Fruit fly (Drosophila melanogaster) whole organism, wandering third instar larva: ENCODE results near the gene Spx.
A peak's percentile ranks its signal among the peaks of the same experiment; 100 is the strongest.

Source experiments
- Abd-B ChIP-seq: fragments of >200 bp; optimal IDR thresholded peaks from 2 replicates; lab custom pipeline; 2017; ENCODE audit warnings: missing biosample characterization, missing genetic modification characterization
- CG32264 ChIP-seq: fragments of 200-800 bp; sonication (Bioruptor generic); optimal IDR thresholded peaks from 2 replicates; lab custom pipeline; 2016; ENCODE audit warnings: missing biosample characterization, missing genetic modification characterization
- CG9705 ChIP-seq: fragments of 200-800 bp; sonication (Bioruptor generic); optimal IDR thresholded peaks from 2 replicates; lab custom pipeline; 2018; ENCODE audit warnings: missing biosample characterization, mild to moderate bottlenecking, missing genetic modification characterization
- CrebA ChIP-seq: fragments of 200-800 bp; sonication (Bioruptor generic); optimal IDR thresholded peaks from 2 replicates; lab custom pipeline; 2016; ENCODE audit warnings: missing biosample characterization, mild to moderate bottlenecking, missing genetic modification characterization, borderline replicate concordance
- Dfd ChIP-seq: fragments of >200 bp; optimal IDR thresholded peaks from 2 replicates; lab custom pipeline; 2017; ENCODE audit warnings: missing biosample characterization, missing genetic modification characterization
- Dif ChIP-seq: fragments of 200-275, 200-300 bp; sonication (Bioruptor generic); optimal IDR thresholded peaks from 2 replicates; lab custom pipeline; 2018; ENCODE audit warnings: missing biosample characterization, missing genetic modification characterization; ENCODE audit not compliant: partially characterized antibody
- GATAd ChIP-seq: sonication (Bioruptor generic); optimal IDR thresholded peaks from 2 replicates; lab custom pipeline; 2016; ENCODE audit warnings: missing biosample characterization, missing genetic modification characterization
- HLH106 ChIP-seq: fragments of 200-800 bp; optimal IDR thresholded peaks from 3 replicates; lab custom pipeline; 2019; ENCODE audit warnings: missing biosample characterization, mild to moderate bottlenecking, missing genetic modification characterization, moderate library complexity
- Hnf4 ChIP-seq: fragments of 200-800 bp; sonication (Bioruptor generic); optimal IDR thresholded peaks from 2 replicates; lab custom pipeline; 2016; ENCODE audit warnings: missing biosample characterization, mild to moderate bottlenecking, missing genetic modification characterization
- Hr78 ChIP-seq: fragments of >200 bp; optimal IDR thresholded peaks from 2 replicates; lab custom pipeline; 2017; ENCODE audit warnings: missing biosample characterization, missing genetic modification characterization
- Hr83 ChIP-seq: fragments of 200-300 bp; sonication (Bioruptor generic); optimal IDR thresholded peaks from 2 replicates; lab custom pipeline; 2016; ENCODE audit warnings: missing biosample characterization, mild to moderate bottlenecking, missing genetic modification characterization, moderate library complexity; ENCODE audit not compliant: poor library complexity, severe bottlenecking
- Jra ChIP-seq: sonication (Bioruptor generic); optimal IDR thresholded peaks from 2 replicates; lab custom pipeline; 2016; ENCODE audit warnings: missing biosample characterization, missing genetic modification characterization
- Mio ChIP-seq: sonication (Bioruptor generic); optimal IDR thresholded peaks from 2 replicates; lab custom pipeline; 2016; ENCODE audit warnings: missing biosample characterization, missing genetic modification characterization
- Myc ChIP-seq: fragments of >200 bp; optimal IDR thresholded peaks from 2 replicates; lab custom pipeline; 2017
- N ChIP-seq: fragments of >200 bp; optimal IDR thresholded peaks from 2 replicates; lab custom pipeline; 2018; ENCODE audit warnings: missing biosample characterization, missing external identifiers, missing genetic modification characterization
- OdsH ChIP-seq: fragments of 200-800 bp; sonication (Bioruptor generic); optimal IDR thresholded peaks from 2 replicates; lab custom pipeline; 2016; ENCODE audit warnings: missing biosample characterization, mild to moderate bottlenecking, missing genetic modification characterization
- Rel ChIP-seq, 2 experiments: fragments of 200-800 bp; sonication (Bioruptor generic) in 1 of 2; optimal IDR thresholded peaks; 2 replicates in 1 of 2; 3 replicates in 1 of 2; lab custom pipeline; 2016 to 2019; ENCODE audit warnings: mild to moderate bottlenecking in 2 of 2, missing biosample characterization in 2 of 2, missing genetic modification characterization in 2 of 2, moderate library complexity in 1 of 2
- Sp1 ChIP-seq: fragments of 200-800 bp; sonication (Bioruptor generic); optimal IDR thresholded peaks from 3 replicates; lab custom pipeline; 2019; ENCODE audit warnings: missing biosample characterization, mild to moderate bottlenecking, missing genetic modification characterization, moderate library complexity
- Vsx2 ChIP-seq: fragments of 200-300, 225-300 bp; sonication (Bioruptor generic); optimal IDR thresholded peaks from 2 replicates; lab custom pipeline; 2018; ENCODE audit warnings: missing biosample characterization, missing genetic modification characterization; ENCODE audit not compliant: partially characterized antibody
- br ChIP-seq: fragments of 200-800 bp; sonication (Bioruptor generic); optimal IDR thresholded peaks from 2 replicates; lab custom pipeline; 2016; ENCODE audit warnings: missing biosample characterization, missing genetic modification characterization
- brk ChIP-seq: fragments of 200-800 bp; sonication (Bioruptor generic); optimal IDR thresholded peaks from 2 replicates; lab custom pipeline; 2016; ENCODE audit warnings: missing biosample characterization, mild to moderate bottlenecking, missing genetic modification characterization
- dl ChIP-seq, 2 experiments: fragments of 175-275, 200-275 bp in 1 of 2; fragments of 200-275 bp in 1 of 2; sonication (Bioruptor generic); optimal IDR thresholded peaks; lab custom pipeline; 2018; ENCODE audit warnings: mild to moderate bottlenecking in 2 of 2, missing biosample characterization in 2 of 2, missing genetic modification characterization in 2 of 2, moderate library complexity in 2 of 2; ENCODE audit not compliant: partially characterized antibody in 2 of 2, insufficient read depth in 1 of 2
- dmrt93B ChIP-seq: fragments of 200-800 bp; sonication (Bioruptor generic); optimal IDR thresholded peaks from 2 replicates; lab custom pipeline; 2018; ENCODE audit warnings: missing biosample characterization, mild to moderate bottlenecking, missing genetic modification characterization
- dsf ChIP-seq: sonication (Bioruptor generic); optimal IDR thresholded peaks from 2 replicates; lab custom pipeline; 2016; ENCODE audit warnings: missing biosample characterization, missing genetic modification characterization, borderline replicate concordance
- ey ChIP-seq: fragments of 200-800 bp; sonication (Bioruptor generic); optimal IDR thresholded peaks from 2 replicates; lab custom pipeline; 2016; ENCODE audit warnings: missing biosample characterization, missing genetic modification characterization
- foxo ChIP-seq, 2 experiments: fragments of 200-800 bp; sonication (Bioruptor generic); optimal IDR thresholded peaks; 2 replicates in 1 of 2; 3 replicates in 1 of 2; lab custom pipeline; 2016 to 2017; ENCODE audit warnings: missing biosample characterization in 2 of 2, missing genetic modification characterization in 2 of 2
- fru ChIP-seq: fragments of 200-800 bp; sonication (Bioruptor generic); optimal IDR thresholded peaks from 3 replicates; lab custom pipeline; 2016; ENCODE audit warnings: missing biosample characterization, mild to moderate bottlenecking, missing genetic modification characterization
- h ChIP-seq: fragments of 200-800 bp; sonication (Bioruptor generic); optimal IDR thresholded peaks from 3 replicates; lab custom pipeline; 2016; ENCODE audit warnings: missing biosample characterization, mild to moderate bottlenecking, missing genetic modification characterization
- jim ChIP-seq: fragments of 175-275, 200-325 bp; sonication (Bioruptor generic); optimal IDR thresholded peaks from 2 replicates; lab custom pipeline; 2016; ENCODE audit warnings: missing biosample characterization, mild to moderate bottlenecking, missing genetic modification characterization
- lola ChIP-seq: fragments of >200 bp; optimal IDR thresholded peaks from 2 replicates; lab custom pipeline; 2017; ENCODE audit warnings: missing biosample characterization, missing genetic modification characterization
- pan ChIP-seq: fragments of >200 bp; optimal IDR thresholded peaks from 2 replicates; lab custom pipeline; 2017
- psq ChIP-seq: fragments of 200-800 bp; sonication (Bioruptor generic); optimal IDR thresholded peaks from 3 replicates; lab custom pipeline; 2017; ENCODE audit warnings: missing biosample characterization, mild to moderate bottlenecking, missing genetic modification characterization, moderate library complexity
- rgr ChIP-seq: fragments of 200-800 bp; sonication (Bioruptor generic); optimal IDR thresholded peaks from 3 replicates; lab custom pipeline; 2016; ENCODE audit warnings: missing biosample characterization, mild to moderate bottlenecking, missing genetic modification characterization
- sage ChIP-seq: fragments of 200-800 bp; sonication (Bioruptor generic); optimal IDR thresholded peaks from 2 replicates; lab custom pipeline; 2016; ENCODE audit warnings: missing biosample characterization, mild to moderate bottlenecking, missing genetic modification characterization
- sv ChIP-seq: fragments of 200-800 bp; sonication (Bioruptor generic); optimal IDR thresholded peaks from 3 replicates; lab custom pipeline; 2016; ENCODE audit warnings: missing biosample characterization, missing genetic modification characterization
- tai ChIP-seq: sonication (Bioruptor generic); optimal IDR thresholded peaks from 2 replicates; lab custom pipeline; 2016; ENCODE audit warnings: missing biosample characterization, missing genetic modification characterization
- usp ChIP-seq: fragments of >200 bp; optimal IDR thresholded peaks from 2 replicates; lab custom pipeline; 2017; ENCODE audit warnings: missing biosample characterization, missing genetic modification characterization
- woc ChIP-seq: sonication (Bioruptor generic); optimal IDR thresholded peaks from 2 replicates; lab custom pipeline; 2016; ENCODE audit warnings: missing biosample characterization, mild to moderate bottlenecking, missing genetic modification characterization

Gene Spx

DNA sequence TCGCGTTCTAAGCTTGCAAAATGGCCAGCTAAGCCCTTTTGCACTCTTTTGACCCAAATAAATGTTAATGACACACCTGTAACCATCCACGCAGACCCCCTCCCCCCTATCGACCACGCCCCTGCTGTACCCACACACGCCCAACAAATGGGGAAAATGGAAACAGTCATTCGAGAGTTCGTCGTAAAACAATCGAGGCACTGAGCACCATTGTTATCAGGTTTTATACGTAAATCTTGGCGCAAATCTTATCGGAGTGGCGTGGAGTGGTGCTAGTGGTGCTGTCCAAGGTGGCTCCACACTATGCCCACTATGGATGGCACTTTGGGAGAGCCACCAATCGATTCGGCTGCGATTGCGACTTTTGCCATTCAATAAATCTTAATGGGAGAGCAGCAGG, 8.8 kb downstream of the Spx start:
- TF ChIP-seq Hnf4 (GFP tag; lab: Kevin White, UChicago) (no peak), tai (GFP tag; lab: Kevin White, UChicago) (no peak), psq (GFP tag; lab: Kevin White, UChicago) (no peak), CrebA (no peak), rgr (GFP tag; lab: Kevin White, UChicago) (no peak), sv (GFP tag; lab: Kevin White, UChicago) (no peak), CG32264 (no peak), GATAd (GFP tag; lab: Kevin White, UChicago) (no peak), Dfd (GFP tag; lab: Kevin White, UChicago) (no peak), woc (GFP tag; lab: Kevin White, UChicago) (no peak)

DNA sequence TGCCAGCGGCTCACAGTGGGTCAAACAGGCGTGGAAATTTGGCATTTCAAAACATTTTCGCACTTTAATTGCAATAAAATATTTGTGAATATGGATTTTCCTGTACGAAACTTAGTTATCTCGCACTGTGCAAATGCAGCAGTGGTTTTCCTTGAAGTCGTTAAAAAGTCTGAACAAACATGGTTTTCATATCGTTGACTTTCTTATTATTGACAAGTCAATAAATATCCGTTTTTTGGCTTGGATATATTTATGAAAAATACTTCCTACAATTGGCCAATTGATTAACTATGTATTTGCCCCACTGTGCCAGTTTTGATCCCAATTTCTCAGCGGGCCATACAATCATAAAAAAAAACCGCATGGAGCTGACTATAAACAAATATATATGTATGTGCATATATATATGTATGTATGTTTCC, 9.8 kb downstream of the Spx start:
- TF ChIP-seq brk (no peak), sage (GFP tag; lab: Kevin White, UChicago) (peak; percentile 83), Rel (GFP tag; optimal IDR thresholded peaks at IDR 0.05; lab: Kevin White, UChicago) (peak; percentile 71), Rel (tag; optimal IDR thresholded peaks at IDR 0.05; lab: Kevin White, UChicago) (no peak), Myc (lab: Kevin White, UChicago) (no peak), CrebA (no peak), Dfd (GFP tag; lab: Kevin White, UChicago) (no peak), Hr83 (GFP tag; lab: Kevin White, UChicago) (no peak), Hr78 (GFP tag; lab: Kevin White, UChicago) (no peak), psq (GFP tag; lab: Kevin White, UChicago) (peak; percentile 81), Hnf4 (GFP tag; lab: Kevin White, UChicago) (peak; percentile 76), h (GFP tag; lab: Kevin White, UChicago) (peak; percentile 92), lola (GFP tag; lab: Kevin White, UChicago) (no peak), dmrt93B (GFP tag; lab: Kevin White, UChicago) (peak; percentile 77), GATAd (GFP tag; lab: Kevin White, UChicago) (no peak), tai (GFP tag; lab: Kevin White, UChicago) (no peak), Mio (GFP tag; lab: Kevin White, UChicago) (peak; percentile 47), fru (GFP tag; lab: Kevin White, UChicago) (peak; percentile 92), CG32264 (peak; percentile 58), Abd-B (GFP tag; lab: Kevin White, UChicago) (no peak), dsf (GFP tag; lab: Kevin White, UChicago) (peak; percentile 11), foxo (GFP tag; optimal IDR thresholded peaks at IDR 0.05; lab: Kevin White, UChicago) (peak; percentile 63 to 93), Vsx2 (GFP tag; lab: Kevin White, UChicago) (no peak), ey (GFP tag; lab: Kevin White, UChicago) (peak; percentile 89), CG9705 (GFP tag; lab: Kevin White, UChicago) (peak; percentile 19), sv (GFP tag; lab: Kevin White, UChicago) (peak; percentile 94), N (GFP tag; lab: Kevin White, UChicago) (no peak), Jra (GFP tag; lab: Kevin White, UChicago) (peak; percentile 65), Dif (no peak), rgr (GFP tag; lab: Kevin White, UChicago) (peak; percentile 91), woc (GFP tag; lab: Kevin White, UChicago) (peak; percentile 80), Sp1 (GFP tag; lab: Kevin White, UChicago) (peak; percentile 79), usp (no peak), jim (GFP tag; lab: Kevin White, UChicago) (no peak), pan (lab: Kevin White, UChicago) (no peak), dl (GFP tag; optimal IDR thresholded peaks at IDR 0.05; lab: Kevin White, UChicago; ENCODE audit: insufficient read depth in 1 of 2, partially characterized antibody in 2 of 2) (no peak), br (GFP tag; lab: Kevin White, UChicago) (peak; percentile 92), OdsH (GFP tag; lab: Kevin White, UChicago) (peak; percentile 91), HLH106 (tag; lab: Kevin White, UChicago) (peak; percentile 79)
